Fruit fly (Drosophila melanogaster): ENCODE measurements around the gene brk.

DNA sequence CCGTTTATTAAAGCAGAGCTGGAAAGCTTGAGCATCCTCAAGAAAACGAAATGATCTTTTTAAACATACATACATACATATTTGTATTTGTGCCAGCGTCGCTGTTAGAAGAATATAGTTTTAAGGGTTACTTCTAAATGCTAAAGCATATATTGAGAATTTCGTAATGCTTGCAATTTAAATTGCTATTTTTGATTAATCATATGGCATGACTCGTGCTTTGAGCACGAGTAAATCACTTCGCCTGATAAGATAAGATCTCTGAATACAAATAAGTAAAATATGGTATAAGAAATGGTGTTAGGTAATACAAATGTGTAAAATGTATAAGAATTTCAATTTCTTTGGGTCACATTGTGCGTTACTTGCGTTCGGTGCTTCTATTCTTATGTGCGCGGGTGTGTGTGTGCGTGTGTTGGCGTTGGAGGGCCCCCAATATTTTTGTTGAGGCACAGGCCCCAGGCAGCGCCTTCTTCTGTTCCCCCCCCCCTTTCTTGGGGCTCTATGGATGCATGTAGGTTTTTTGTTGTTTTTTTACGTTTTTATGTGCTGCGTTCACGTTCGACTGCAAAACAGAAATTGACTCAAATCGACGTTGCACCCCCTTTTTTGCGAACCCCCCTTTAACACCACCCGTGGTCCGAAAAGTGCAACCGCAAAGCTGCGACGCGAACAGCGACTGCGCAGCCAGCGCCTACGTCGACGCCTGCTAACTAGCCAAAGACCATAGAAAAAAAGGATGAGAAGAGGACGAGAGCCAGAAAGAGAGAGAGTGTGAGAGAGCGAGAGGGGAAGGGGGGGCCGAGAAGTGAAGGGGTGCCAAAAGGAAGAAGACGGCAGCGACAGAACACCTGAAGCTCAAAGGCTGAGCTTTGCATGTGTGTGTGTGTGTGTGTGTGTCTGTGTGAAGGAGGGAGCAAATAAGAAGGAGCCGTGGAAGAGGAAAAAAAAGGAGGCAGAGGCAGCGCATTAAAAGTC is 6.1 kb upstream of the brk start:
- TF ChIP-seq Pif1B (GFP tag; optimal IDR thresholded peaks at IDR 0.05) (peak; percentile 30), CG32121 (GFP tag; IDR thresholded peaks at IDR 0.05) (peak; percentile 79), gl (tag; optimal IDR thresholded peaks at IDR 0.05) (no peak), CG12605 (GFP tag; IDR thresholded peaks at IDR 0.05) (0 out of 2 replicates have a peak, but pooled peaks have one; percentile 1), Snoo (tag; optimal IDR thresholded peaks at IDR 0.05) (peak; percentile 31), CG8159 (tag; optimal IDR thresholded peaks at IDR 0.05) (peak; percentile 85), CG8301 (tag; optimal IDR thresholded peaks at IDR 0.05) (peak; percentile 80), CG15710 (tag; optimal IDR thresholded peaks at IDR 0.05) (peak; percentile 77), CG34367 (tag; optimal IDR thresholded peaks at IDR 0.05) (peak; percentile 65), Ets98B (GFP tag; IDR thresholded peaks at IDR 0.05) (peak; percentile 87)

Measured in whole organism, pupa.